Worm (Caenorhabditis elegans) whole organism, L4/young adult: ENCODE measurements around the gene dkf-2.

Source experiments
- W03F9.2 ChIP-seq: fragments of 150-350 bp; optimal IDR thresholded peaks from 2 replicates; lab custom pipeline; 2014; ENCODE audit warnings: missing biosample characterization, missing genetic modification characterization
- dao-5 ChIP-seq: sonication (generic microtip); optimal IDR thresholded peaks from 2 replicates; lab custom pipeline; 2016; ENCODE audit warnings: missing genotype, missing genetic modification characterization, moderate library complexity, missing compliant biosample characterization
- him-1 ChIP-seq: sonication (generic microtip); optimal IDR thresholded peaks from 2 replicates; lab custom pipeline; 2016; ENCODE audit warnings: missing genotype, missing genetic modification reagents, missing genetic modification characterization, missing compliant biosample characterization

ce11 chrV:16831921-16832320 lies 84.5 kb downstream of the dkf-2 start, which contains the start of gene srh-215:
- TF ChIP-seq W03F9.2 (tag; lab: Kevin White, UChicago) (no peak), dao-5 (tag; lab: Kevin White, UChicago) (no peak), him-1 (tag; lab: Kevin White, UChicago) (no peak)
